Fruit fly (Drosophila melanogaster) whole organism, embryonic: Measurements from ENCODE around the gene Adck5.

ENCODE experiments used
- Antp ChIP-seq: fragments of 200-800 bp; sonication (Bioruptor generic); optimal IDR thresholded peaks from 3 replicates; lab custom pipeline; 2016; ENCODE audit warnings: missing biosample characterization, missing genetic modification characterization
- CG10979 ChIP-seq: fragments of 200-800 bp; sonication (Bioruptor generic); optimal IDR thresholded peaks from 2 replicates; lab custom pipeline; 2018; ENCODE audit warnings: missing biosample characterization, mild to moderate bottlenecking, missing genetic modification characterization, moderate library complexity
- CG11696 ChIP-seq: fragments of 200-800 bp; sonication (Bioruptor generic); IDR thresholded peaks from 2 replicates; pipeline ENCODE4 v1.3.6; 2022; ENCODE audit warnings: missing biosample characterization, missing genetic modification characterization
- CG14710 ChIP-seq: fragments of 200-800 bp; sonication (Bioruptor generic); optimal IDR thresholded peaks from 3 replicates; lab custom pipeline; 2019; ENCODE audit warnings: missing biosample characterization, mild to moderate bottlenecking, missing genetic modification characterization, moderate library complexity
- CG1529 ChIP-seq: fragments of 200-800 bp; sonication (Bioruptor generic); optimal IDR thresholded peaks from 3 replicates; lab custom pipeline; 2018; ENCODE audit warnings: missing biosample characterization, missing genetic modification characterization
- CG15696 ChIP-seq: fragments of 200-800 bp; sonication (Bioruptor generic); optimal IDR thresholded peaks from 2 replicates; lab custom pipeline; 2019; ENCODE audit warnings: missing biosample characterization, mild to moderate bottlenecking, missing genetic modification characterization, moderate library complexity
- CG17361 ChIP-seq: fragments of 200-800 bp; sonication (Bioruptor generic); IDR thresholded peaks from 3 replicates; pipeline ENCODE4 v1.3.6; 2022; ENCODE audit warnings: missing biosample characterization, missing genetic modification characterization
- CG2120 ChIP-seq: fragments of 200-800 bp; sonication (Bioruptor generic); optimal IDR thresholded peaks from 3 replicates; lab custom pipeline; 2016; ENCODE audit warnings: missing biosample characterization, missing genetic modification characterization
- CG2889 ChIP-seq: fragments of 200-800 bp; sonication (Bioruptor generic); IDR thresholded peaks from 3 replicates; pipeline ENCODE4 v1.3.6; 2022; ENCODE audit warnings: missing biosample characterization, missing genetic modification characterization
- CG32532 ChIP-seq: fragments of 200-800 bp; sonication (Bioruptor generic); IDR thresholded peaks from 2 replicates; pipeline ENCODE4 v1.3.6; 2022; ENCODE audit warnings: missing biosample characterization, missing genetic modification characterization
- CG33557 ChIP-seq: fragments of 200-800 bp; sonication (Bioruptor generic); optimal IDR thresholded peaks from 2 replicates; lab custom pipeline; 2019; ENCODE audit warnings: missing biosample characterization, mild to moderate bottlenecking, missing genetic modification characterization, moderate library complexity
- CG4424 ChIP-seq: fragments of 200-800 bp; sonication (Bioruptor generic); optimal IDR thresholded peaks from 3 replicates; lab custom pipeline; 2016; ENCODE audit warnings: missing biosample characterization, missing genetic modification characterization
- CG8281 ChIP-seq: fragments of 200-800 bp; sonication (Bioruptor generic); optimal IDR thresholded peaks from 2 replicates; lab custom pipeline; 2018; ENCODE audit warnings: missing biosample characterization, mild to moderate bottlenecking, missing genetic modification characterization, moderate library complexity
- CG8359 ChIP-seq: fragments of 200-800 bp; sonication (Bioruptor generic); optimal IDR thresholded peaks from 2 replicates; lab custom pipeline; 2017; ENCODE audit warnings: missing biosample characterization, mild to moderate bottlenecking, missing genetic modification characterization, borderline replicate concordance
- CG9932 ChIP-seq: fragments of 200-800 bp; sonication (Bioruptor generic); IDR thresholded peaks from 2 replicates; pipeline ENCODE4 v1.3.6; 2022; ENCODE audit warnings: missing biosample characterization, missing genetic modification characterization
- D19B ChIP-seq: fragments of 200-800 bp; sonication (Bioruptor generic); optimal IDR thresholded peaks from 2 replicates; lab custom pipeline; 2017; ENCODE audit warnings: missing biosample characterization, mild to moderate bottlenecking, missing genetic modification characterization
- Elba2 ChIP-seq: fragments of 200-800 bp; sonication (Bioruptor generic); optimal IDR thresholded peaks from 3 replicates; lab custom pipeline; 2016; ENCODE audit warnings: missing biosample characterization, missing genetic modification characterization
- Fer3 ChIP-seq: fragments of 200-800 bp; sonication (Bioruptor generic); optimal IDR thresholded peaks from 2 replicates; lab custom pipeline; 2018; ENCODE audit warnings: missing biosample characterization, mild to moderate bottlenecking, missing genetic modification characterization, moderate library complexity
- GATAe ChIP-seq: fragments of 200-800 bp; sonication (Bioruptor generic); conservative IDR thresholded peaks from 2 replicates; pipeline ENCODE4 v1.3.6; 2022; ENCODE audit warnings: missing biosample characterization, missing genetic modification characterization
- MBD-R2 ChIP-seq: fragments of 200-800 bp; sonication (Bioruptor generic); IDR thresholded peaks from 2 replicates; pipeline ENCODE4 v1.3.6; 2022; ENCODE audit warnings: missing biosample characterization, missing genetic modification characterization
- Med ChIP-seq: fragments of 200-800 bp; sonication (Bioruptor generic); peaks from one replicate; lab custom pipeline; 2016; ENCODE audit warnings: missing biosample characterization, missing genetic modification characterization, mild to moderate bottlenecking, inconsistent platforms, moderate library complexity
- Meics ChIP-seq: fragments of 200-800 bp; sonication (Bioruptor generic); optimal IDR thresholded peaks from 2 replicates; lab custom pipeline; 2017; ENCODE audit warnings: missing biosample characterization, mild to moderate bottlenecking, missing genetic modification characterization
- NC2α ChIP-seq: fragments of 200-800 bp; sonication (Bioruptor generic); optimal IDR thresholded peaks from 2 replicates; lab custom pipeline; 2016; ENCODE audit warnings: missing biosample characterization, missing genetic modification characterization
- Side ChIP-seq: fragments of 200-800 bp; sonication (Bioruptor generic); optimal IDR thresholded peaks from 2 replicates; lab custom pipeline; 2016; ENCODE audit warnings: missing biosample characterization, missing genetic modification characterization
- Xrp1 ChIP-seq: fragments of 200-800 bp; sonication (Bioruptor generic); IDR thresholded peaks from 2 replicates; pipeline ENCODE4 v1.3.6; 2022; ENCODE audit warnings: missing biosample characterization, missing genetic modification characterization
- bbx ChIP-seq: fragments of 200-800 bp; sonication (Bioruptor generic); IDR thresholded peaks from 2 replicates; pipeline ENCODE4 v1.3.6; 2022; ENCODE audit warnings: missing biosample characterization, missing genetic modification characterization; ENCODE audit not compliant: partially characterized antibody
- cad ChIP-seq: fragments of >200 bp; optimal IDR thresholded peaks from 2 replicates; lab custom pipeline; 2017; ENCODE audit warnings: missing biosample characterization, missing genetic modification characterization
- caup ChIP-seq: fragments of 200-800 bp; sonication (Bioruptor generic); optimal IDR thresholded peaks from 3 replicates; lab custom pipeline; 2017; ENCODE audit warnings: missing biosample characterization, mild to moderate bottlenecking, missing genetic modification characterization, moderate library complexity; ENCODE audit not compliant: severe bottlenecking
- cwo ChIP-seq: fragments of 200-800 bp; sonication (Bioruptor generic); optimal IDR thresholded peaks from 3 replicates; lab custom pipeline; 2017; ENCODE audit warnings: missing biosample characterization, missing genetic modification characterization, mild to moderate bottlenecking, moderate library complexity, missing genetic modification reagents
- dysf ChIP-seq: fragments of 200-800 bp; sonication (Bioruptor generic); IDR thresholded peaks from 3 replicates; pipeline ENCODE4 v1.3.6; 2022; ENCODE audit warnings: missing biosample characterization, missing genetic modification characterization
- grn ChIP-seq: fragments of 200-800 bp; sonication (Bioruptor generic); optimal IDR thresholded peaks from 3 replicates; lab custom pipeline; 2017; ENCODE audit warnings: missing biosample characterization, missing genetic modification characterization
- hb ChIP-seq: fragments of 200-800 bp; sonication (Bioruptor generic); IDR thresholded peaks from 3 replicates; pipeline ENCODE4 v1.3.6; 2022; ENCODE audit warnings: missing biosample characterization, missing genetic modification characterization; ENCODE audit not compliant: partially characterized antibody
- insv ChIP-seq, 2 experiments: fragments of 200-800 bp; sonication (Bioruptor generic); optimal IDR thresholded peaks; 3 replicates each; lab custom pipeline; 2016 to 2018; ENCODE audit warnings: missing biosample characterization in 2 of 2, missing genetic modification characterization in 2 of 2
- lab ChIP-seq: fragments of 200-800 bp; sonication (Bioruptor generic); optimal IDR thresholded peaks from 3 replicates; lab custom pipeline; 2017; ENCODE audit warnings: missing biosample characterization, missing genetic modification characterization, mild to moderate bottlenecking, moderate library complexity, missing genetic modification reagents
- nmo ChIP-seq: fragments of 200-800 bp; sonication (Bioruptor generic); optimal IDR thresholded peaks from 2 replicates; lab custom pipeline; 2018; ENCODE audit warnings: missing biosample characterization, mild to moderate bottlenecking, missing genetic modification characterization, moderate library complexity
- sens ChIP-seq: fragments of 200-800 bp; sonication (Bioruptor generic); peaks from one replicate; lab custom pipeline; 2016; ENCODE audit warnings: missing biosample characterization, missing genetic modification characterization
- shn ChIP-seq: fragments of 200-800 bp; sonication (Bioruptor generic); optimal IDR thresholded peaks from 3 replicates; lab custom pipeline; 2016; ENCODE audit warnings: missing biosample characterization, missing genetic modification characterization
- sima ChIP-seq: fragments of 200-800 bp; sonication (Bioruptor generic); optimal IDR thresholded peaks from 2 replicates; lab custom pipeline; 2016; ENCODE audit warnings: missing biosample characterization, missing genetic modification characterization
- trem ChIP-seq: fragments of 200-800 bp; optimal IDR thresholded peaks from 3 replicates; lab custom pipeline; 2019; ENCODE audit warnings: missing biosample characterization, mild to moderate bottlenecking, missing genetic modification characterization, moderate library complexity
- unpg ChIP-seq: fragments of 200-800 bp; sonication (Bioruptor generic); optimal IDR thresholded peaks from 3 replicates; lab custom pipeline; 2018; ENCODE audit warnings: missing biosample characterization, mild to moderate bottlenecking, missing genetic modification characterization, moderate library complexity
- zen ChIP-seq: fragments of 200-800 bp; sonication (Bioruptor generic); optimal IDR thresholded peaks from 3 replicates; lab custom pipeline; 2018; ENCODE audit warnings: missing biosample characterization, mild to moderate bottlenecking, missing genetic modification characterization, moderate library complexity
- zfh2 ChIP-seq: fragments of 200-800 bp; sonication (Bioruptor generic); optimal IDR thresholded peaks from 2 replicates; lab custom pipeline; 2016; ENCODE audit warnings: missing biosample characterization, missing genetic modification characterization

Gene Adck5

dm6 chr3L:11125636-11126532 lies 43.7 kb upstream of the Adck5 start (continued):
- TF ChIP-seq Side (GFP tag; lab: Kevin White, UChicago) (no peak), sima (GFP tag; lab: Kevin White, UChicago) (no peak), zfh2 (GFP tag; lab: Kevin White, UChicago) (peak; percentile 23), CG8281 (tag; lab: Kevin White, UChicago) (no peak), CG8359 (GFP tag; lab: Kevin White, UChicago) (no peak), shn (GFP tag; lab: Kevin White, UChicago) (no peak), grn (no peak), CG33557 (GFP tag; lab: Kevin White, UChicago) (no peak), hb (GFP tag; lab: Robert Waterston, UW) (no peak), insv (GFP tag; optimal IDR thresholded peaks at IDR 0.05; lab: Kevin White, UChicago) (peak; percentile 50 to 90), CG11696 (no peak), bbx (GFP tag; lab: Robert Waterston, UW) (peak; percentile 29; the same call in 1 of the 2 replicates), CG1529 (GFP tag; lab: Kevin White, UChicago) (no peak), Xrp1 (GFP tag; lab: Robert Waterston, UW) (0 out of 2 replicates have a peak, but pooled peaks have one; percentile 11), CG2889 (GFP tag; lab: Robert Waterston, UW) (no peak), Meics (GFP tag; lab: Kevin White, UChicago) (peak; percentile 26), Elba2 (GFP tag; lab: Kevin White, UChicago) (peak; percentile 54), Antp (GFP tag; lab: Kevin White, UChicago) (no peak), NC2α (GFP tag; lab: Kevin White, UChicago) (no peak), dysf (GFP tag; lab: Robert Waterston, UW) (0 out of 3 replicates have a peak, but pooled peaks have one; percentile 29), trem (peak; percentile 55), CG14710 (tag; lab: Kevin White, UChicago) (no peak), CG17361 (GFP tag; lab: Robert Waterston, UW) (peak; percentile 22; the same call in 1 of the 3 replicates), unpg (GFP tag; lab: Kevin White, UChicago) (no peak), CG4424 (peak; percentile 3), sens (GFP tag; lab: Kevin White, UChicago) (peak; percentile 72), Fer3 (tag; lab: Kevin White, UChicago) (peak; percentile 14), lab (GFP tag; lab: Kevin White, UChicago) (peak; percentile 60), CG15696 (tag; lab: Kevin White, UChicago) (no peak), cwo (GFP tag; lab: Kevin White, UChicago) (peak; percentile 96), GATAe (GFP tag; lab: Robert Waterston, UW) (no peak), Med (GFP tag; lab: Kevin White, UChicago) (peak; percentile 79), CG9932 (GFP tag; lab: Robert Waterston, UW) (0 out of 2 replicates have a peak, but pooled peaks have one; percentile 7), MBD-R2 (no peak), CG10979 (peak; percentile 10), D19B (GFP tag; lab: Kevin White, UChicago) (no peak), CG2120 (GFP tag; lab: Kevin White, UChicago) (peak; percentile 58), CG32532 (GFP tag; lab: Robert Waterston, UW) (peak; percentile 54), cad (GFP tag; lab: Kevin White, UChicago) (peak; percentile 36), nmo (GFP tag; lab: Kevin White, UChicago) (peak; percentile 19), zen (tag; lab: Kevin White, UChicago) (peak; percentile 20), caup (GFP tag; lab: Kevin White, UChicago) (peak; percentile 22)
- TF ChIP-seq, all 482 proteins: peak for 41
